Worm (Caenorhabditis elegans): ENCODE measurements around the gene srbc-56.
"Not testable (repeated sequence)": the region's sequence is repeated elsewhere in the genome, so short reads cannot be mapped to it uniquely, and the experiment has no call there.

DNA sequence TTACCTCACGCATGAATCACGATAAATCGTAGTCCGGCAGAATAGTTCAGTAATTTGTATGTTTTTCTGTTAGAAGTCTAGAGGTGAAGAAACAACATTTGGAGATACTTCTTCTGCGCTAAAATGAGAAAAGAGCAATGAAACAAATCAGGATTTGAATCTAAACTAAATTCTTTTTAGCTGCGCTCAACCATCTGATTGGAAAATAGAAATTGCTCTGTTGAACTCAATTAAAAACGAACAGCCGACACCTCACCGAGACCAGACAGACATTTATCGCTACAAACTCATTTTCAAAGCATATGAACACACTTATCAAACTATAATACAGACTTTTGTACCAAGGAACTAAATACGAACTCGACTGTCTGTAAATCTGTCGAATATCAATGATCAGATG, 28.9 kb downstream of the srbc-56 start, which contains the start of gene T26E4.9:
- not testable (repeated sequence) for TF ChIP-seq blmp-1, unc-39, ztf-11, pha-4, nhr-237, elt-3, snpc-4 (tag; optimal IDR thresholded peaks at IDR 0.05)

All from whole organism, mixed stage, embryonic.